Worm (Caenorhabditis elegans): ENCODE measurements around the gene F48F5.8.
A peak's percentile ranks its signal among the peaks of the same experiment; 100 is the strongest.

F48F5.8 gene

ce11 chrV:20424229-20425182 is 636 bp upstream of the F48F5.8 start (continued):
- peak in 1 of 2 experiments; percentile 56 for TF ChIP-seq hif-1 (tag; optimal IDR thresholded peaks at IDR 0.05)
- no peak for TF ChIP-seq cey-2 (tag; optimal IDR thresholded peaks at IDR 0.05; ENCODE audit: borderline replicate concordance, insufficient read depth)
- TF ChIP-seq mes-2 (tag; optimal IDR thresholded peaks at IDR 0.05; ENCODE audit: poor library complexity, severe bottlenecking): peak; percentile 95
- TF ChIP-seq nhr-42 (GFP tag; IDR thresholded peaks at IDR 0.05): no peak
- TF ChIP-seq set-16 (GFP tag; IDR thresholded peaks at IDR 0.05): 0 out of 2 replicates have a peak, but pooled peaks have one; percentile 18
- TF ChIP-seq lim-7 (GFP tag; IDR thresholded peaks at IDR 0.05): no peak
- TF ChIP-seq nhr-111 (GFP tag; optimal IDR thresholded peaks at IDR 0.05): no peak
- peak; percentile 0 for TF ChIP-seq rbr-2 (tag; optimal IDR thresholded peaks at IDR 0.05)
- 0 out of 2 replicates have a peak, but pooled peaks have one; percentile 26 for TF ChIP-seq F26F4.8 (GFP tag; conservative IDR thresholded peaks at IDR 0.05)
- TF ChIP-seq ama-1 (optimal IDR thresholded peaks at IDR 0.05): no peak
- TF ChIP-seq nhr-102 (tag; optimal IDR thresholded peaks at IDR 0.05): peak; percentile 16
- no peak for TF ChIP-seq dmd-9 (GFP tag; IDR thresholded peaks at IDR 0.05)
- no peak for TF ChIP-seq lin-39 (tag; optimal IDR thresholded peaks at IDR 0.05)
- TF ChIP-seq spr-1 (tag; optimal IDR thresholded peaks at IDR 0.05): no peak

ce11 chrV:20431390-20431789 is 6.2 kb downstream of the F48F5.8 start:
- TF ChIP-seq vab-7 (GFP tag; IDR thresholded peaks at IDR 0.05): 0 out of 2 replicates have a peak, but pooled peaks have one; percentile 16

- TF ChIP-seq unc-62 (GFP tag; optimal IDR thresholded peaks at IDR 0.05 in 1 of 2): peak in 1 of 2 experiments; percentile 83
- no peak for TF ChIP-seq unc-62 (tag; optimal IDR thresholded peaks at IDR 0.05)
- TF ChIP-seq set-16 (GFP tag; IDR thresholded peaks at IDR 0.05): peak; percentile 83
- no peak for TF ChIP-seq spr-3 (GFP tag; optimal IDR thresholded peaks at IDR 0.05)
- TF ChIP-seq dve-1 (tag; optimal IDR thresholded peaks at IDR 0.05; ENCODE audit: insufficient read depth): no peak
Measured at ce11 chrV:20445898-20446297, 20.8 kb downstream of the F48F5.8 start.

- TF ChIP-seq nhr-11 (tag; optimal IDR thresholded peaks at IDR 0.05) (peak; percentile 41), aha-1 (tag) (no peak)
Measured at ce11 chrV:20451793-20452192, 26.7 kb downstream of the F48F5.8 start.

- no peak for TF ChIP-seq daf-19 (GFP tag; conservative IDR thresholded peaks at IDR 0.05)
- no peak for TF ChIP-seq lin-39 (tag; optimal IDR thresholded peaks at IDR 0.05)
- no peak for TF ChIP-seq daf-16 (GFP tag; optimal IDR thresholded peaks at IDR 0.05)
- TF ChIP-seq daf-16 (tag; optimal IDR thresholded peaks at IDR 0.05): no peak
- no peak for TF ChIP-seq dmd-9 (GFP tag; IDR thresholded peaks at IDR 0.05)
- TF ChIP-seq ceh-28 (tag; optimal IDR thresholded peaks at IDR 0.05): no peak
- no peak for TF ChIP-seq mxl-2 (GFP tag; conservative IDR thresholded peaks at IDR 0.05)
- no peak for TF ChIP-seq mes-2 (tag; optimal IDR thresholded peaks at IDR 0.05; ENCODE audit: poor library complexity, severe bottlenecking)
- no peak for TF ChIP-seq lsy-2 (tag; optimal IDR thresholded peaks at IDR 0.05)
- TF ChIP-seq lim-7 (GFP tag; IDR thresholded peaks at IDR 0.05): no peak
- TF ChIP-seq ctbp-1 (GFP tag; IDR thresholded peaks at IDR 0.05): no peak
- no peak for TF ChIP-seq daf-12 (tag; optimal IDR thresholded peaks at IDR 0.05)
- TF ChIP-seq nhr-237 (tag; optimal IDR thresholded peaks at IDR 0.05): no peak
- TF ChIP-seq mdl-1 (tag; optimal IDR thresholded peaks at IDR 0.05): no peak
- no peak for TF ChIP-seq ceh-62 (tag; optimal IDR thresholded peaks at IDR 0.05)
- TF ChIP-seq ztf-7 (tag; optimal IDR thresholded peaks at IDR 0.05): no peak
- no peak for TF ChIP-seq mep-1 (tag; optimal IDR thresholded peaks at IDR 0.05)
- no peak for TF ChIP-seq lir-3 (tag; optimal IDR thresholded peaks at IDR 0.05)
Measured at ce11 chrV:20453084-20453483, 27.9 kb downstream of the F48F5.8 start, which contains the start of gene F48F5.6. F48F5.6 (minus strand) TSS chrV:20453184.

Measured in whole organism, L4 larva.